Worm (Caenorhabditis elegans) whole organism, mixed stage, embryonic: ENCODE results near the gene T01G5.8.
"Not testable (repeated sequence)": the region's sequence is repeated elsewhere in the genome, so short reads cannot be mapped to it uniquely, and the experiment has no call there.

ENCODE experiments used
- M03D4.4 ChIP-seq: sonication (generic microtip); optimal IDR thresholded peaks from 2 replicates; lab custom pipeline; 2017; ENCODE audit warnings: mild to moderate bottlenecking, missing genetic modification characterization, missing compliant biosample characterization
- bed-3 ChIP-seq: fragments of 200-800 bp; sonication (Bioruptor generic); optimal IDR thresholded peaks from 3 replicates; lab custom pipeline; 2018; ENCODE audit warnings: mild to moderate bottlenecking, missing genetic modification characterization, moderate library complexity, missing compliant biosample characterization
- blmp-1 ChIP-seq: fragments of 150-350 bp; optimal IDR thresholded peaks from 2 replicates; lab custom pipeline; 2014; ENCODE audit warnings: missing biosample characterization, missing genetic modification characterization
- ceh-39 ChIP-seq: fragments of 150-350 bp; optimal IDR thresholded peaks from 2 replicates; lab custom pipeline; 2014; ENCODE audit warnings: missing biosample characterization, missing genetic modification characterization
- ceh-43 ChIP-seq: fragments of 200-800 bp; sonication (Bioruptor generic); optimal IDR thresholded peaks from 2 replicates; lab custom pipeline; 2018; ENCODE audit warnings: mild to moderate bottlenecking, missing genetic modification characterization, moderate library complexity, missing compliant biosample characterization
- ceh-83 ChIP-seq: fragments of 200-800 bp; sonication (Bioruptor generic); optimal IDR thresholded peaks from 2 replicates; lab custom pipeline; 2018; ENCODE audit warnings: mild to moderate bottlenecking, missing genetic modification characterization, missing compliant biosample characterization
- ces-1 ChIP-seq: fragments of 150-350 bp; optimal IDR thresholded peaks from 2 replicates; lab custom pipeline; 2014; ENCODE audit warnings: missing biosample characterization, missing genetic modification reagents, missing genetic modification characterization
- cnd-1 ChIP-seq: fragments of 200-800 bp; sonication (Bioruptor generic); optimal IDR thresholded peaks from 2 replicates; lab custom pipeline; 2018; ENCODE audit warnings: mild to moderate bottlenecking, missing genetic modification characterization, missing compliant biosample characterization
- drap-1 ChIP-seq: fragments of 200-800 bp; sonication (Bioruptor generic); optimal IDR thresholded peaks from 3 replicates; lab custom pipeline; 2018; ENCODE audit warnings: mild to moderate bottlenecking, missing genetic modification characterization, missing compliant biosample characterization
- elt-1 ChIP-seq: sonication (generic microtip); optimal IDR thresholded peaks from 2 replicates; lab custom pipeline; 2017; ENCODE audit warnings: missing genetic modification characterization, mild to moderate bottlenecking, missing compliant biosample characterization, antibody characterized with exemption, moderate library complexity, borderline replicate concordance; ENCODE audit not compliant: insufficient read depth
- elt-3 ChIP-seq: fragments of 150-350 bp; optimal IDR thresholded peaks from 2 replicates; lab custom pipeline; 2014; ENCODE audit warnings: missing biosample characterization, missing genetic modification characterization
- flh-1 ChIP-seq: fragments of 200-800 bp; sonication (Bioruptor generic); optimal IDR thresholded peaks from 2 replicates; lab custom pipeline; 2018; ENCODE audit warnings: mild to moderate bottlenecking, missing genetic modification characterization, moderate library complexity, missing compliant biosample characterization
- ham-2 ChIP-seq: fragments of 200-800 bp; sonication (Bioruptor generic); optimal IDR thresholded peaks from 2 replicates; lab custom pipeline; 2018; ENCODE audit warnings: mild to moderate bottlenecking, missing genetic modification characterization, missing compliant biosample characterization
- hlh-1 ChIP-seq: fragments of 150-350 bp; optimal IDR thresholded peaks from 2 replicates; lab custom pipeline; 2014; ENCODE audit warnings: missing biosample characterization, missing genetic modification reagents, missing genetic modification characterization
- lin-13 ChIP-seq: fragments of 150-350 bp; optimal IDR thresholded peaks from 2 replicates; lab custom pipeline; 2014; ENCODE audit warnings: missing biosample characterization, missing genetic modification characterization
- lin-32 ChIP-seq: fragments of 200-800 bp; sonication (Bioruptor generic); optimal IDR thresholded peaks from 2 replicates; lab custom pipeline; 2018; ENCODE audit warnings: mild to moderate bottlenecking, missing genetic modification characterization, missing compliant biosample characterization
- lsy-2 ChIP-seq: fragments of 150-350 bp; optimal IDR thresholded peaks from 2 replicates; lab custom pipeline; 2014; ENCODE audit warnings: missing biosample characterization, missing genetic modification characterization
- mab-5 ChIP-seq: fragments of 150-350 bp; optimal IDR thresholded peaks from 2 replicates; lab custom pipeline; 2014; ENCODE audit warnings: missing biosample characterization, missing genetic modification characterization
- mep-1 ChIP-seq: fragments of 150-350 bp; optimal IDR thresholded peaks from 2 replicates; lab custom pipeline; 2017; ENCODE audit warnings: missing biosample characterization, missing genetic modification reagents, missing genetic modification characterization, inconsistent platforms
- nhr-12 ChIP-seq: fragments of 150-350 bp; optimal IDR thresholded peaks from 2 replicates; lab custom pipeline; 2014; ENCODE audit warnings: missing biosample characterization, missing genetic modification characterization
- nhr-2 ChIP-seq: fragments of 150-350 bp; optimal IDR thresholded peaks from 2 replicates; lab custom pipeline; 2014; ENCODE audit warnings: missing biosample characterization, missing genetic modification characterization
- nhr-237 ChIP-seq: fragments of 150-350 bp; optimal IDR thresholded peaks from 2 replicates; lab custom pipeline; 2014; ENCODE audit warnings: missing biosample characterization, missing genetic modification characterization
- nhr-28 ChIP-seq: fragments of 150-350 bp; optimal IDR thresholded peaks from 2 replicates; lab custom pipeline; 2014; ENCODE audit warnings: missing biosample characterization, missing genetic modification characterization
- nhr-76 ChIP-seq: sonication (generic microtip); optimal IDR thresholded peaks from 2 replicates; lab custom pipeline; 2017; ENCODE audit warnings: missing biosample characterization, missing genetic modification characterization
- pha-4 ChIP-seq: fragments of 150-350 bp; optimal IDR thresholded peaks from 2 replicates; lab custom pipeline; 2018; ENCODE audit warnings: missing biosample characterization, missing genetic modification reagents, missing genetic modification characterization
- sem-2 ChIP-seq: fragments of 200-800 bp; sonication (Bioruptor generic); optimal IDR thresholded peaks from 2 replicates; lab custom pipeline; 2018; ENCODE audit warnings: mild to moderate bottlenecking, missing genetic modification characterization, missing compliant biosample characterization
- snpc-4 ChIP-seq: fragments of 150-350 bp; optimal IDR thresholded peaks from 2 replicates; lab custom pipeline; 2014; ENCODE audit warnings: missing biosample characterization, missing genetic modification characterization
- sptf-1 ChIP-seq: sonication (generic microtip); optimal IDR thresholded peaks from 2 replicates; lab custom pipeline; 2017; ENCODE audit warnings: mild to moderate bottlenecking, missing genetic modification characterization, moderate library complexity, missing compliant biosample characterization
- tbx-8 ChIP-seq: fragments of 200-800 bp; sonication (Bioruptor generic); optimal IDR thresholded peaks from 2 replicates; lab custom pipeline; 2018; ENCODE audit warnings: mild to moderate bottlenecking, missing genetic modification characterization, moderate library complexity, missing compliant biosample characterization
- unc-120 ChIP-seq: sonication (generic microtip); optimal IDR thresholded peaks from 2 replicates; lab custom pipeline; 2017; ENCODE audit warnings: missing genetic modification characterization, missing compliant biosample characterization; ENCODE audit not compliant: poor library complexity, severe bottlenecking
- unc-39 ChIP-seq: fragments of 150-350 bp; optimal IDR thresholded peaks from 2 replicates; lab custom pipeline; 2014; ENCODE audit warnings: missing biosample characterization, missing genetic modification characterization
- unc-62 ChIP-seq: fragments of 150-350 bp; optimal IDR thresholded peaks from 2 replicates; lab custom pipeline; 2014; ENCODE audit warnings: missing biosample characterization, missing genetic modification reagents, missing genetic modification characterization
- zip-8 ChIP-seq: fragments of 150-350 bp; optimal IDR thresholded peaks from 2 replicates; lab custom pipeline; 2014; ENCODE audit warnings: missing biosample characterization, missing genetic modification characterization
- ztf-11 ChIP-seq: fragments of 150-350 bp; optimal IDR thresholded peaks from 2 replicates; lab custom pipeline; 2014; ENCODE audit warnings: missing biosample characterization, missing genetic modification characterization

Gene T01G5.8

DNA sequence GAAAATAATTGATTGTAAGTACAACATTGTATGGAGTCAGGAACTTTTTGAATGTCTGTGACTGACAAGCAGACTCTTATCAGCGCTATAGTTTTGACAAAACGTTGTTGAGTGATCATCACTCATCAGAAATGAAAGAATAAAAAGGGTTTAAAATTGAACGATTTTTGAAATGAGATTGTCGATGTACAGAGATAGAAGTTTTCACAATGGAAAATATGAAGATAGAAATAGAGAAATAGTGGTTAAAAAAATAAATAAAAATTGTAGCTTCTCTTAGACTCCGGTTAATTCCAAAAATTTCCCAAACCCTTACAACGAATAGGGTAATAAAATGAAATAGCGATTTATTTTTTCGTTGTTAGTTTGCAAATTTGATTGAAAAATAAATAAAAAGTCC lies 9.1 kb downstream of the T01G5.8 start, which contains the start of gene ugt-30:
Gene ugt-30, minus strand, starts transcription at position 101 of the 400 bp plus-strand sequence.
- TF ChIP-seq lin-13; bed-3 (GFP tag; lab: Kevin White, UChicago); nhr-12 (tag; lab: Kevin White, UChicago): not testable (repeated sequence)
- TF ChIP-seq, all 35 proteins: peak for 0; not testable (repeated sequence) for 35

DNA sequence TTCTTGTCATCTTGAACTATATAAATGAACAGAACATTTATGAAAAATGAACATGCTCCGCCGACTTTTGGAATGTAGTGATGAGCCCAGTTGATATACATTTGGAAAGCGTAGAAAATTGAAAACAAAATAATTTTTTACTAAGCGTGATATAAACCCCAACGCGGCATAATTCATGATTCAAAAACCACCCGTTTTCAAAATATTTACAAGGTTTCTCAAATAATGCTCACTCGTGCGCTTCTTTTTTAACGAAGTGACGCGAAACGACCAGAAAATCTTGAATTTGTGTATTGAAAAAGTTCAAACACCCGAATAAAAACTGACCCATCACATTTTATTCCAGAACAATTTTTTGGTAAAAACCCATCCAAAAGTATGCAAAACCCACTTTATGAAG lies 11.3 kb downstream of the T01G5.8 start, which contains the start of gene srj-27:
Gene srj-27, minus strand, starts transcription at position 101 of the 400 bp plus-strand sequence.
- TF ChIP-seq ceh-83 (no peak), tbx-8 (no peak), bed-3 (GFP tag; lab: Kevin White, UChicago) (no peak), ceh-43 (GFP tag; lab: Kevin White, UChicago) (no peak), unc-120 (tag; lab: Kevin White, UChicago) (no peak), elt-3 (tag; lab: Kevin White, UChicago) (no peak)
- TF ChIP-seq, all 35 proteins: peak for 0

DNA sequence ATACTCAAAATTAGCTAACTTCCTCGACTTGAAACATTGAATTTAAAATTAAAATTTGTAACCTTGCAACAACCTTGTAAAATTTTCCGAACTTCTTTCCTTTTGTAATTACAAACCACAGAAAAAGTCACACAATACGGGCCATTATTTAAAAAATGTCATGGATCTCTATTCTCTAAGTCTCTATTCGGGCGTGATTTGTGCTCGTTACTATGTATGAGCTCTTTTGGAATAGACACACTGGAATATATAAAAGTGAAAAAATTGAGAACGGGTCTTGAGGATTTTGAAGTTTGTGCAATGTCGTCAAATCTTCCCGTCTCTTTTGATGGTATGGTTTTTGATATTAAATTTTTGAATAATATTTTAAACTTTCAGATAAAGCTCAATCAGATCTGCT lies 11.9 kb downstream of the T01G5.8 start, which contains the start of gene srr-7:
Gene srr-7, plus strand, starts transcription at position 301 of the 400 bp plus-strand sequence.
- TF ChIP-seq unc-39 (tag; lab: Kevin White, UChicago): no peak
- no peak for TF ChIP-seq ces-1 (GFP tag; lab: Kevin White, UChicago)
- TF ChIP-seq ceh-43 (GFP tag; lab: Kevin White, UChicago): no peak
- no peak for TF ChIP-seq unc-62 (GFP tag; lab: Kevin White, UChicago)
- TF ChIP-seq ztf-11 (tag; lab: Kevin White, UChicago): no peak
- TF ChIP-seq M03D4.4 (tag; lab: Kevin White, UChicago): no peak
- TF ChIP-seq lsy-2 (tag; lab: Kevin White, UChicago): no peak

DNA sequence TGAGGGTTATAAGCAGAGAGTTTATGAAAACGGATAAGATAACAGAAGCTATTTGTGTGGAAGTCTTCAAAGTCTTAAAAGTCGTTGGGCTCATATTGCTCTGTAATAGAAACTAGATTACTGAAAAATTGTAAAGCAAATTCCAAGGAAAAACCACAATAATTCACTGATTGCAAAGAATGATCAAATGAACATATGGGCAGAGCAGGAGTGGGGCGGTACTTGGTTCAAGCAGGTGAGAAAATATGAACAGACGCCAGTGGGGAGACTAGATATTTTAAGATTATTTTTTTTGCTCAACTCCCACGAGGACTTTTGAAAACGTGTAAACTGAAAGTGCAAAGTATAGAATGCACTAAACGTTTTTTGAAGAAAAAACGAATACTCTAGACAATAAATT lies 16.4 kb downstream of the T01G5.8 start, which contains the start of gene str-171:
Gene str-171, minus strand, starts transcription at position 101 of the 400 bp plus-strand sequence.
- no peak for TF ChIP-seq nhr-76 (tag; lab: Kevin White, UChicago)
- no peak for TF ChIP-seq nhr-2 (tag; lab: Kevin White, UChicago)
- no peak for TF ChIP-seq unc-62 (GFP tag; lab: Kevin White, UChicago)
- TF ChIP-seq drap-1 (GFP tag; lab: Kevin White, UChicago): no peak
- no peak for TF ChIP-seq ham-2 (GFP tag; lab: Kevin White, UChicago)
- no peak for TF ChIP-seq ces-1 (GFP tag; lab: Kevin White, UChicago)
- TF ChIP-seq sptf-1 (tag; lab: Kevin White, UChicago): no peak
- no peak for TF ChIP-seq mep-1 (tag; lab: Kevin White, UChicago)
- no peak for TF ChIP-seq tbx-8
- TF ChIP-seq snpc-4 (tag; lab: Kevin White, UChicago): no peak
- no peak for TF ChIP-seq lin-32 (GFP tag; lab: Kevin White, UChicago)
- TF ChIP-seq lsy-2 (tag; lab: Kevin White, UChicago): no peak
- no peak for TF ChIP-seq zip-8

DNA sequence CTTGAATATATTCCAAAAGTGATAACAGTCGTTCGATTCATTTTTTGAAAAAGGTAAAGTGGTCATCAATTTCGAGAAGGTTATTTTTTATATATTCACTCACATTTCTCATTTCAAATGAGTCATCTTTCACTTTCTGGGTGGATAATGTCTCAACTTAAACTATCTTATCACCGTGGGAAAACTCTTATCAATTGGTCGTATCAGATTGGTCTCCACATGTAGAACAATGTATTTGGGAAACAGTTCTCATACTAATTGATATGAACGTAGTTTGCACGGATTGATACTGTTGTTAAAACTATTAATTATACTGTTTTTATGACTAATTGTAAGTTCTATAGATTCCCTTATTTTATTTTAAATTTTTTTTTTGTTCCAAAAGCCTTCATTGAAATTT lies 17.7 kb downstream of the T01G5.8 start:
- no peak for TF ChIP-seq hlh-1
- no peak for TF ChIP-seq blmp-1 (tag; lab: Kevin White, UChicago)
- no peak for TF ChIP-seq drap-1 (GFP tag; lab: Kevin White, UChicago)
- TF ChIP-seq ceh-83: no peak
- no peak for TF ChIP-seq pha-4 (tag; lab: Kevin White, UChicago)
- no peak for TF ChIP-seq tbx-8
- TF ChIP-seq unc-62 (GFP tag; lab: Kevin White, UChicago): no peak
- no peak for TF ChIP-seq zip-8
- no peak for TF ChIP-seq unc-120 (tag; lab: Kevin White, UChicago)

DNA sequence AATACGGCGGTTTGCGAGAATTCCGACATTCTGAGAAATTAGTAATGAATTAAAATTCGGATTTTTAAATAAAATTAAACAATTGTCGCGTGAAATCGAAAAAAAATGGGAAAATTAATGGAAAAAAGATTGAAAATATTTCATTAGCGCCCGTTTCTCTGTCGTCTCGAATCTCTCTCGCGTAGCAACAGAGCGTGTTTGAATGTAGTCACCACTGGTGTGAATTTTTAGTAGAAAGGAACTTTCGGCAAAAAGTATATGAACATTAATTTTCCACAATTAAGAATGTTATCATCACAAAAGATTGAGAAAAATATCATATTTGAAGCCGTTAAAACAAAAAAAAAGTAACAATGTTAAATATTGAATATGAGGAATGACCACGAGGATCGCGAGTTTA lies 20.7 kb downstream of the T01G5.8 start, which contains the start of gene aipl-1:
Gene aipl-1, minus strand, starts transcription at position 30 of the 400 bp plus-strand sequence.
- TF ChIP-seq lsy-2 (tag; lab: Kevin White, UChicago): peak; percentile 71
- TF ChIP-seq elt-3 (tag; lab: Kevin White, UChicago): no peak
- peak; percentile 21 for TF ChIP-seq lin-13
- TF ChIP-seq ceh-39 (tag; lab: Kevin White, UChicago): peak; percentile 21
- TF ChIP-seq ham-2 (GFP tag; lab: Kevin White, UChicago): no peak
- TF ChIP-seq elt-1: no peak
- no peak for TF ChIP-seq nhr-28 (tag; lab: Kevin White, UChicago)
- no peak for TF ChIP-seq flh-1 (GFP tag; lab: Kevin White, UChicago)
- peak; percentile 2 for TF ChIP-seq sptf-1 (tag; lab: Kevin White, UChicago)
- no peak for TF ChIP-seq mab-5 (tag; lab: Kevin White, UChicago)
- TF ChIP-seq unc-62 (GFP tag; lab: Kevin White, UChicago): no peak
- no peak for TF ChIP-seq cnd-1 (tag; lab: Kevin White, UChicago)
- no peak for TF ChIP-seq lin-32 (GFP tag; lab: Kevin White, UChicago)
- TF ChIP-seq ces-1 (GFP tag; lab: Kevin White, UChicago): peak; percentile 83
- no peak for TF ChIP-seq nhr-76 (tag; lab: Kevin White, UChicago)
- TF ChIP-seq pha-4 (tag; lab: Kevin White, UChicago): peak; percentile 46
- TF ChIP-seq bed-3 (GFP tag; lab: Kevin White, UChicago): no peak
- no peak for TF ChIP-seq sem-2 (GFP tag; lab: Kevin White, UChicago)
- no peak for TF ChIP-seq nhr-12 (tag; lab: Kevin White, UChicago)
- peak; percentile 27 for TF ChIP-seq hlh-1
- no peak for TF ChIP-seq M03D4.4 (tag; lab: Kevin White, UChicago)
- no peak for TF ChIP-seq unc-120 (tag; lab: Kevin White, UChicago)
- TF ChIP-seq mep-1 (tag; lab: Kevin White, UChicago): peak; percentile 80
- no peak for TF ChIP-seq nhr-2 (tag; lab: Kevin White, UChicago)
- TF ChIP-seq snpc-4 (tag; lab: Kevin White, UChicago): no peak
- TF ChIP-seq zip-8: no peak
- no peak for TF ChIP-seq tbx-8
- no peak for TF ChIP-seq drap-1 (GFP tag; lab: Kevin White, UChicago)
- no peak for TF ChIP-seq ceh-43 (GFP tag; lab: Kevin White, UChicago)
- peak; percentile 62 for TF ChIP-seq nhr-237 (tag; lab: Kevin White, UChicago)
